Worm (Caenorhabditis elegans) whole organism, L4/young adult: Measurements from ENCODE around the gene Y49E10.10.

Experiments
- W03F9.2 ChIP-seq: fragments of 150-350 bp; optimal IDR thresholded peaks from 2 replicates; lab custom pipeline; 2014; ENCODE audit warnings: missing biosample characterization, missing genetic modification characterization
- dao-5 ChIP-seq: sonication (generic microtip); optimal IDR thresholded peaks from 2 replicates; lab custom pipeline; 2016; ENCODE audit warnings: missing genotype, missing genetic modification characterization, moderate library complexity, missing compliant biosample characterization
- him-1 ChIP-seq: sonication (generic microtip); optimal IDR thresholded peaks from 2 replicates; lab custom pipeline; 2016; ENCODE audit warnings: missing genotype, missing genetic modification reagents, missing genetic modification characterization, missing compliant biosample characterization

Y49E10.10 gene

ce11 chrIII:12439056-12439455, 43.8 kb downstream of the Y49E10.10 start:
- TF ChIP-seq W03F9.2 (tag; lab: Kevin White, UChicago) (no peak), him-1 (tag; lab: Kevin White, UChicago) (no peak), dao-5 (tag; lab: Kevin White, UChicago) (no peak)

ce11 chrIII:12443880-12444279, 48.6 kb downstream of the Y49E10.10 start:
- no peak for TF ChIP-seq dao-5 (tag; lab: Kevin White, UChicago)
- TF ChIP-seq him-1 (tag; lab: Kevin White, UChicago), result no peak
- TF ChIP-seq W03F9.2 (tag; lab: Kevin White, UChicago), result no peak

DNA sequence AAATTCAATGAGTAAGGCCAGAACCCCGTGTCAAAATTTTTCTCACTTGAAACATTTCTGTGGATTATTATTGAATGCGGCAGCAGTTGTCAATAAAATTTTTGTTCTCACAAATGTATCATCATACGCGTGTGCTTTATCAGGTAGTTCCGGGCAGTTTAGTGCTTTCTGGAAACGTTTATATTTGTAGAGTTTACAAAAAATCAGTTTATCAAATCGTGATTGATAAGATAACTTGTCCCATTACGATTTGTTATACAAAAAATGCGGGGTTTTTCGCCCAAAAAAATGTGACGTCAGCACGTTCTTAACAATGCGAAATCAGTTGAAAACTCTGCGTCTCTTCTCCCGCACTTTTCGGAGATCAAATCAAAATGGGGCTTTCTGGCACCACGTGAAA, 50.0 kb downstream of the Y49E10.10 start:
- no peak for TF ChIP-seq dao-5 (tag; lab: Kevin White, UChicago)
- no peak for TF ChIP-seq W03F9.2 (tag; lab: Kevin White, UChicago)
- no peak for TF ChIP-seq him-1 (tag; lab: Kevin White, UChicago)

DNA sequence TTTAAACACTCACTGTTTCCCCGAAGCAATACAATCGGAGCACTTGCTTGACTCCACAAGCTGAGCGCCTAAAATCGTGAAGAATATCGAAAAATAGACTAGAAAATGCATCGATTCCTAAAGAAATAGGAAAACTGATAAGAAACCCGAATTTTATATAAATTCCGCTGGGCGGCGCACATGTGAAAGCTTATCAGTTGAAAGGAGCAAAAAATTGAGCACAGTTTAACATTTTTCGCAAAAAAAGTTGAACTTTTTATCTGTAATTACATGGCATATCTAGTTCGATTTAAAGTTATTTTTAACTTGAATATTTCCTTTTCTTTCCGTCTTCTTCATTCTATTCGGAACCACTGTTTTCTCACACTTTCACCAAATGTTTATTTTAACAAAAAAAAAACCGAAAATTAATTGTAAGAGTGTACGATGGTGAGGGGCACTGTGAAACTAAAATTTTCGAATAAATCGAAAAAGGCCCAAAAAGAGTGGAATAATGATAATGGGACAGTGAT, 50.8 kb downstream of the Y49E10.10 start, which contains the start of gene Y49E10.18:
Gene Y49E10.18 (minus strand): TSS at position 116 of the 512 bp plus-strand sequence.
- TF ChIP-seq dao-5 (tag; lab: Kevin White, UChicago), result no peak
- no peak for TF ChIP-seq him-1 (tag; lab: Kevin White, UChicago)
- no peak for TF ChIP-seq W03F9.2 (tag; lab: Kevin White, UChicago)
